Worm (Caenorhabditis elegans): ENCODE results near the gene tgt-2.

The tgt-2 gene

DNA sequence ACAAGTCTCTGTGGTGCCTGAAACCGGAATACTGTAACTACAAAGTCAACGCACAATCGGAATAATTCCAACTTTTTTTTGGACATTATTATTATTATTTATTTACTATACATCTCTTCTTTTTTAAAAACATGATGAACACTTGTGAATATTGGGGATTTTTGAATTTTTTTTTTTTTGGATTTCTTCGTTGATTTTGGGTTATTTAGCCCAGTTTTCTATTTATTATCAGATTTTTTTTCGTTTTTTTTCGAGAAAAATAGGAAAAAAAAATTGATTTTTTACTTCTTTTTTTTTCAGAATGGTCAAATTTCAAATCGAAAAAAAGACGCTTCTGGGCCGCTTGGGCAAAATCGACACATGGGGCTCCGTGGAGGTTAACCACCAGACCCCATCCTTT, at the start of gene tgt-2:
TSS of gene tgt-2 (plus strand) at position 301 of the 400 bp plus-strand sequence.
- TF ChIP-seq cog-1 (tag; optimal IDR thresholded peaks at IDR 0.05) (no peak), flt-1 (GFP tag; IDR thresholded peaks at IDR 0.05) (no peak), tab-1 (GFP tag; IDR thresholded peaks at IDR 0.05) (no peak), klf-2 (GFP tag; conservative IDR thresholded peaks at IDR 0.05) (no peak), ref-1 (GFP tag; conservative IDR thresholded peaks at IDR 0.05) (no peak), ztf-23 (GFP tag; IDR thresholded peaks at IDR 0.05) (no peak)

DNA sequence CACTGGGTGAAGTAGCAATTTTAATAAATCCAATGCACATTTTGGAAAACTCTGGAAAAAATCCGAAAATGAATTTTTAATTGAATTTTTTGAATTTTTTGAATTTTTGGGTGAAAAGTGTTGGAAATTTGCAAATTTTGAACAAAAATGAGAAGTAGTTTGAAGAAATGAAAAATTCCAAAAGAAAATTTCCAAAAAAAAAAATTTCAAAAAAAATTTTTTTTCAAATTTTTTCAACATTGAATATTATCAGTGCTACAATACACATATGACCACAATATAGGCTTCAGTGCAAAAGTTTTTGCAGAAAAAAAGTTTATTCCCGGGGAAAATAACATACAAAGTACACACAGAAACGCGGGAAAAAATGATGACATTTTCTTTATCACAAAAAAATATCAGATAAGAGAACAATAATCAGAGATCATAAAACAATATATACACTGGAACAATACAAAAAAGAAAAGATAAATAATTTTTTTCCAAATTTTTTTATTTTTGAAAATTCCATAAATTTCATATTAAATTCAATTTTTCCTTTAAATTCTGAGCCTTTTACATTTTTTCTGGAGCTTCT, 40.8 kb upstream of the tgt-2 start, which contains the start of gene hrg-10:
TSS of gene hrg-10 (minus strand) at position 51 of the 577 bp plus-strand sequence.
- TF ChIP-seq T22C8.4 (GFP tag; IDR thresholded peaks at IDR 0.05) (no peak), klf-2 (GFP tag; conservative IDR thresholded peaks at IDR 0.05) (no peak)

DNA sequence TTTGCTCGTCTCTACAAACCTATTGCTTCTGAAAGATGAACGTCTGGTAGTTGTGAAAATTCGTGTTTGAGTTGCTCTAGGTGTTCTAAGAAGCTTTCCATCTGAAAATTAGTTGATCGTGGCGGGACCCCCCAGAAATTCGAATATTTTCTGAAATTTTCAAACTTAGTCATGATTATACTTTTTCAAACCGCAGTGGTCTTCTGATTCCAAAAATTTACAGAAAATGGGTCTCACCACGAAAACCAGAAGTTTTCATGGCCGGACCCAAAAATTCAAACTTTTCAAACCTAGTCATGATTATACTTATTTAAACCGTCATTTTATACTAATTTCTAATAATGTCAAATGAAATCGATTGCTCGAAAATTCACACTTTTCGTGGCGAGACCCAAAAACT, 38.1 kb upstream of the tgt-2 start, which contains the start of gene ztf-20:
TSS of gene ztf-20 (minus strand) at position 101 of the 400 bp plus-strand sequence.
- TF ChIP-seq klf-2 (GFP tag; conservative IDR thresholded peaks at IDR 0.05) (no peak), cog-1 (tag; optimal IDR thresholded peaks at IDR 0.05) (no peak), T22C8.4 (GFP tag; IDR thresholded peaks at IDR 0.05) (no peak), med-1 (GFP tag; optimal IDR thresholded peaks at IDR 0.05; ENCODE audit: insufficient read depth) (no peak), tab-1 (GFP tag; IDR thresholded peaks at IDR 0.05) (no peak), ref-1 (GFP tag; conservative IDR thresholded peaks at IDR 0.05) (no peak), ztf-29 (GFP tag; IDR thresholded peaks at IDR 0.05) (no peak), flt-1 (GFP tag; IDR thresholded peaks at IDR 0.05) (no peak), ztf-23 (GFP tag; IDR thresholded peaks at IDR 0.05) (no peak)

DNA sequence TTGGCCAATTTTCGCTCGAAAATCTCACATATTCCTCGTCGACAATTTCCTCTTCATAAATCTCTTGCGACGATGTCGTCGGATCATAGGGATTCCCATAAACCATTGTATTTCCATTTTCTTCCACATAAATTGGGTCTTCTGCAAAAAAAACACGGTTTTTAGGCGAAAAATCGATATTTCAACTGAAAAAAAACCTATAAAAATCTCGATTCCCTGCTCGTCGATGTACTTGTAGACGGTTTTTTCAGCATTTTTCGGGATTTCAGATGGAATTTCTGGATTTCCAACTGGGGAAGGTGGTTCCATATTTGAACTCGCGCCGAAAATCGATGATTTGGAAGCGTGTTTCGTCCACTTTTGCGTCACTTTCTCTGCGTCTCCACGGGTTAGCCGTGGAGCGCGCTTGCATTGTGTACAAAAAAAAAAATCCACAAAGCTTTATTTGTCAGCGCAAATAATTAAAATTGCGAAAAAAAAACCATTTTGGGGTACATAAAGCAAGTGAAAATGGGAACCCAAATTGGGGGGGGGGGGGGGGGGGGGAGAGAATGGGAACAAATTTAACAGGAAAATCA, 30.6 kb upstream of the tgt-2 start, which contains the start of gene Y39B6A.43:
TSS of gene Y39B6A.43 (minus strand) at position 351 of the 578 bp plus-strand sequence.
- TF ChIP-seq cog-1 (tag; optimal IDR thresholded peaks at IDR 0.05) (peak; percentile 84), T22C8.4 (GFP tag; IDR thresholded peaks at IDR 0.05) (peak; percentile 54), klf-2 (GFP tag; conservative IDR thresholded peaks at IDR 0.05) (0 out of 2 replicates have a peak, but pooled peaks have one; percentile 17), flt-1 (GFP tag; IDR thresholded peaks at IDR 0.05) (peak; percentile 88), med-1 (GFP tag; optimal IDR thresholded peaks at IDR 0.05; ENCODE audit: insufficient read depth) (no peak), ref-1 (GFP tag; conservative IDR thresholded peaks at IDR 0.05) (no peak), ztf-23 (GFP tag; IDR thresholded peaks at IDR 0.05) (peak; percentile 83), ztf-29 (GFP tag; IDR thresholded peaks at IDR 0.05) (no peak), tab-1 (GFP tag; IDR thresholded peaks at IDR 0.05) (0 out of 2 replicates have a peak, but pooled peaks have one; percentile 62)

DNA sequence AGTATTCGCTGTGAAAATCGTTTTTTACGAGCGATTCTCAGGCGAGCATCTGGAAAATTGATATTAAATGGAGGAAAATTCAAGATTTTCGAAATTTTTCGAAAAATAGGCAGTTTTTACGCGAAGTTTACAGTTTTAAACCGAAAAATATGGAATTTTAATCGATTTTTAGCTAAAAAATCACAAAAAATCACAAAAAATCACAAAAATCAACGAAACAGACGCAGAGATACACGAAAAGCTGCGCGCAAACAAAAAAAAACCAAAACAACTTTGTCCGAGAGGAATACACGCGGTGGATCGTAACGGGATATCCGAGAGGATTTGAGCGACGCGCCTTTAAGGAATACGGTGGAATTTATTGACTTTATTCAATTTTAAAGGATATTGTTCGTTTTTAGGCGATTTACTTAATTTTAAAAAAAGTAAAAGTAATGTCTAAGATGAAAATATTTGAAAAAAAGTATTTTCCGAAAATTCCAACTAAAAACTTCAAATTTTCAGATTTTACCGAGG, 28.5 kb upstream of the tgt-2 start, which contains the start of gene Y39B6A.42:
TSS of gene Y39B6A.42 (minus strand) at position 51 of the 516 bp plus-strand sequence.
- TF ChIP-seq T22C8.4 (GFP tag; IDR thresholded peaks at IDR 0.05) (no peak), tab-1 (GFP tag; IDR thresholded peaks at IDR 0.05) (no peak), ztf-23 (GFP tag; IDR thresholded peaks at IDR 0.05) (no peak), flt-1 (GFP tag; IDR thresholded peaks at IDR 0.05) (no peak), med-1 (GFP tag; optimal IDR thresholded peaks at IDR 0.05; ENCODE audit: insufficient read depth) (no peak), klf-2 (GFP tag; conservative IDR thresholded peaks at IDR 0.05) (no peak), ref-1 (GFP tag; conservative IDR thresholded peaks at IDR 0.05) (no peak), ztf-29 (GFP tag; IDR thresholded peaks at IDR 0.05) (no peak)

DNA sequence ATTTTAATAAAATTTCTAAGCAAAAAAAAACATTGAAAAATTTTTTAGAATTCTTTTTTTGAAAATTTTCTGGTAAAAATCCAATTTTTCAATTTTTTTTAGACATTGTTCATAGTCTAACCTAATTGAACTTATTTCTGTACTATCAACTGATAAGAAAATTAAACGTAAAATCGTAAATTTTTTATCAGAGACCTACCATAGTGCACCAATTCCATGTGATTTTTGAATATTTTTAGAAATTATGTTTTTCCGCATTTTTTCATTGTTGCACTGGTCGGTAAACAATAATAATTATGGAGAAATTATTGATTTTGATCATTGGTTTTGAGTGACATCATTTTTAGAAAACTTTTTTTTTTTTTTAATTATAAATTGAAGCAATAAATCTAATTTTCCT, 21.6 kb upstream of the tgt-2 start:
- TF ChIP-seq T22C8.4 (GFP tag; IDR thresholded peaks at IDR 0.05) (no peak), tab-1 (GFP tag; IDR thresholded peaks at IDR 0.05) (no peak), ztf-23 (GFP tag; IDR thresholded peaks at IDR 0.05) (no peak), klf-2 (GFP tag; conservative IDR thresholded peaks at IDR 0.05) (no peak), med-1 (GFP tag; optimal IDR thresholded peaks at IDR 0.05; ENCODE audit: insufficient read depth) (no peak)

DNA sequence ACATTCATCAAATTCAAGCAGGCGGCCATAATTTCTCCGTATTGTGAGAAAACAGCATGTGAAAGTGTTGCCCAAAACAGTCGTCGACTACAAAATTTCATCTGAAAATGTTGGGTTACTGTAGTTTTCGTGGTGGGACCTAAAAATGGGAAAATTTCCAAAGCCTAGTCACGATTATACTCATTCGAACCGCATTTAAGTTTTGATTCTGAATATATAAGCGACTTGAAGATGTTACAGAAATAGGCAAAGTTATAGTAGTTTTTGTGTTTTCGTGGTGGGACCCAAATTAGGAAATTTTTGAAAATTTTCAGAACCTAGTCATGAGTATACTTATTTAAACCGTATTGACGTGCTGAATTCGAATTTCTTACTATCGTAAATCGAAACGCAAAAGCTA, 20.3 kb upstream of the tgt-2 start, which contains the start of gene Y39B6A.41:
TSS of gene Y39B6A.41 (minus strand) at position 101 of the 400 bp plus-strand sequence.
- TF ChIP-seq flt-1 (GFP tag; IDR thresholded peaks at IDR 0.05) = no peak
- no peak for TF ChIP-seq klf-2 (GFP tag; conservative IDR thresholded peaks at IDR 0.05)
- no peak for TF ChIP-seq ztf-23 (GFP tag; IDR thresholded peaks at IDR 0.05)
- no peak for TF ChIP-seq ztf-29 (GFP tag; IDR thresholded peaks at IDR 0.05)
- no peak for TF ChIP-seq T22C8.4 (GFP tag; IDR thresholded peaks at IDR 0.05)
- no peak for TF ChIP-seq tab-1 (GFP tag; IDR thresholded peaks at IDR 0.05)
- TF ChIP-seq ref-1 (GFP tag; conservative IDR thresholded peaks at IDR 0.05) = no peak
- no peak for TF ChIP-seq cog-1 (tag; optimal IDR thresholded peaks at IDR 0.05)
- TF ChIP-seq med-1 (GFP tag; optimal IDR thresholded peaks at IDR 0.05; ENCODE audit: insufficient read depth) = no peak

DNA sequence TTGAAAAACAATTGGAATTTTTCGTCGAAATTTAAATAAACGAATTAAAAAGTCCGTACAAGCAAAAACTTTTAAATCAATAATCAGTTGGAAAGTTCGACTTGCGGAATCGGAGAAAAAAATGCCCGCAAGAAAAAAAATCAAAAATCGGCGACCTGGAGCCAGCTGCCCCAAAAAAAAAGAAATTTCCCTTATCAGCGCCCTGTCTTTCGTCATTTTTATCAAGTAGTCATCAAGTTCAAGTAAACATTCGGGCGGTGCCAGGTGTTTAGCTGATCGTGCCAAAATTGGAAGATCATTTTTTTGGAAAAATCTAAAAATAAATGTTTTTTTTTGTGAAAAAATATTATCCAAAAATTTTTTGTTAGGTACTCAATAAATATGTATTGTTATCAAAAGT, 19.8 kb upstream of the tgt-2 start:
- TF ChIP-seq tab-1 (GFP tag; IDR thresholded peaks at IDR 0.05) = no peak
- no peak for TF ChIP-seq ref-1 (GFP tag; conservative IDR thresholded peaks at IDR 0.05)
- TF ChIP-seq ztf-23 (GFP tag; IDR thresholded peaks at IDR 0.05) = no peak
- no peak for TF ChIP-seq klf-2 (GFP tag; conservative IDR thresholded peaks at IDR 0.05)
- no peak for TF ChIP-seq ztf-29 (GFP tag; IDR thresholded peaks at IDR 0.05)
- no peak for TF ChIP-seq flt-1 (GFP tag; IDR thresholded peaks at IDR 0.05)
- TF ChIP-seq T22C8.4 (GFP tag; IDR thresholded peaks at IDR 0.05) = no peak
- no peak for TF ChIP-seq cog-1 (tag; optimal IDR thresholded peaks at IDR 0.05)
- no peak for TF ChIP-seq med-1 (GFP tag; optimal IDR thresholded peaks at IDR 0.05; ENCODE audit: insufficient read depth)

DNA sequence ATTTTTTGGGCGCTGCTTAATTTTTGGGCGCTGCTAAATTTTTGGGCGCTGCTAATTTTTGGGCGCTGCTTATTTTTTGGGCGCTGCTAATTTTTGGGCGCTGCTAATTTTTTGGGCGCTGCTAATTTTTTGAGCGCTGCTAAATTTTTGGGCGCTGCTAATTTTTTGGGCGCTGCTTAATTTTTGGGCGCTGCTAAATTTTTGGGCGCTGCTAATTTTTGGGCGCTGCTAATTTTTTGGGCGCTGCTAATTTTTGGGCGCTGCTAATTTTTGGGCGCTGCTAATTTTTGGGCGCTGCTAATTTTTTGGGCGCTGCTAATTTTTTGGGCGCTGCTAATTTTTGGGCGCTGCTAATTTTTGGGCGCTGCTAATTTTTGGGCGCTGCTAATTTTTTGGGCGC, 18.1 kb upstream of the tgt-2 start:
- TF ChIP-seq tab-1 (GFP tag; IDR thresholded peaks at IDR 0.05) (peak; percentile 60; the same call in 1 of the 2 replicates), flt-1 (GFP tag; IDR thresholded peaks at IDR 0.05) (0 out of 2 replicates have a peak, but pooled peaks have one; percentile 15)
